Fruit fly (Drosophila melanogaster) whole organism, embryonic: ENCODE measurements around the gene CG33784.

ENCODE experiments used
- Adf1 ChIP-seq: fragments of 200-800 bp; sonication (Bioruptor generic); IDR thresholded peaks from 2 replicates; pipeline ENCODE4 v1.3.6; 2022; ENCODE audit warnings: missing biosample characterization, missing genetic modification characterization
- B-H1 ChIP-seq: fragments of 200-800 bp; sonication (Bioruptor generic); IDR thresholded peaks from 3 replicates; pipeline ENCODE4 v1.3.6; 2022; ENCODE audit warnings: missing biosample characterization, missing genetic modification characterization
- CG10366 ChIP-seq: fragments of 200-800 bp; sonication (Bioruptor generic); IDR thresholded peaks from 2 replicates; pipeline ENCODE4 v1.3.6; 2022; ENCODE audit warnings: missing biosample characterization, missing genetic modification characterization
- CG11695 ChIP-seq: fragments of 200-800 bp; sonication (Bioruptor generic); IDR thresholded peaks from 3 replicates; pipeline ENCODE4 v1.3.6; 2022; ENCODE audit warnings: missing biosample characterization, missing genetic modification characterization
- CG11723 ChIP-seq: fragments of 200-800 bp; sonication (Bioruptor generic); optimal IDR thresholded peaks from 2 replicates; lab custom pipeline; 2017; ENCODE audit warnings: missing biosample characterization, mild to moderate bottlenecking, missing genetic modification characterization
- CG12155 ChIP-seq: fragments of 200-800 bp; sonication (Bioruptor generic); optimal IDR thresholded peaks from 3 replicates; lab custom pipeline; 2016; ENCODE audit warnings: missing biosample characterization, missing genetic modification characterization
- CG12769 ChIP-seq: fragments of 200-800 bp; sonication (Bioruptor generic); optimal IDR thresholded peaks from 2 replicates; lab custom pipeline; 2019; ENCODE audit warnings: missing biosample characterization, mild to moderate bottlenecking, missing genetic modification characterization, moderate library complexity
- CG13296 ChIP-seq: fragments of 200-800 bp; sonication (Bioruptor generic); optimal IDR thresholded peaks from 3 replicates; lab custom pipeline; 2018; ENCODE audit warnings: missing biosample characterization, mild to moderate bottlenecking, missing genetic modification characterization
- CG13894 ChIP-seq: fragments of 200-800 bp; sonication (Bioruptor generic); optimal IDR thresholded peaks from 3 replicates; lab custom pipeline; 2018; ENCODE audit warnings: missing biosample characterization, mild to moderate bottlenecking, missing genetic modification characterization, moderate library complexity
- CG14014 ChIP-seq: fragments of 200-800 bp; sonication (Bioruptor generic); IDR thresholded peaks from 2 replicates; pipeline ENCODE4 v1.3.6; 2022; ENCODE audit warnings: missing biosample characterization, missing genetic modification characterization
- CG15011 ChIP-seq: fragments of 200-800 bp; sonication (Bioruptor generic); optimal IDR thresholded peaks from 3 replicates; lab custom pipeline; 2018; ENCODE audit warnings: missing biosample characterization, mild to moderate bottlenecking, missing genetic modification characterization
- CG1832 ChIP-seq: fragments of 200-800 bp; sonication (Bioruptor generic); optimal IDR thresholded peaks from 2 replicates; lab custom pipeline; 2017; ENCODE audit warnings: missing biosample characterization, mild to moderate bottlenecking, missing genetic modification characterization, inconsistent platforms
- CG2889 ChIP-seq: fragments of 200-800 bp; sonication (Bioruptor generic); IDR thresholded peaks from 3 replicates; pipeline ENCODE4 v1.3.6; 2022; ENCODE audit warnings: missing biosample characterization, missing genetic modification characterization
- CG30020 ChIP-seq: fragments of 200-800 bp; optimal IDR thresholded peaks from 2 replicates; lab custom pipeline; 2019; ENCODE audit warnings: missing biosample characterization, mild to moderate bottlenecking, missing genetic modification characterization, moderate library complexity
- CG30403 ChIP-seq: fragments of 200-800 bp; sonication (Bioruptor generic); optimal IDR thresholded peaks from 3 replicates; lab custom pipeline; 2016; ENCODE audit warnings: missing biosample characterization, missing genetic modification characterization
- CG34376 ChIP-seq: fragments of 200-800 bp; sonication (Bioruptor generic); optimal IDR thresholded peaks from 2 replicates; lab custom pipeline; 2018; ENCODE audit warnings: missing biosample characterization, mild to moderate bottlenecking, missing genetic modification characterization
- CG34422 ChIP-seq: fragments of 200-800 bp; sonication (Bioruptor generic); IDR thresholded peaks from 3 replicates; pipeline ENCODE4 v1.3.6; 2022; ENCODE audit warnings: missing biosample characterization, missing genetic modification characterization
- CG3726 ChIP-seq: fragments of 200-800 bp; sonication (Bioruptor generic); IDR thresholded peaks from 3 replicates; pipeline ENCODE4, ENCODE4 v1.3.6; 2022; ENCODE audit warnings: missing biosample characterization, missing genetic modification characterization
- CG3838 ChIP-seq: fragments of 200-800 bp; sonication (Bioruptor generic); optimal IDR thresholded peaks from 3 replicates; lab custom pipeline; 2016; ENCODE audit warnings: missing biosample characterization, missing genetic modification characterization
- CG4282 ChIP-seq: fragments of 200-800 bp; sonication (Bioruptor generic); optimal IDR thresholded peaks from 2 replicates; lab custom pipeline; 2016; ENCODE audit warnings: missing biosample characterization, missing genetic modification characterization
- CG6175 ChIP-seq: fragments of 200-800 bp; sonication (Bioruptor generic); IDR thresholded peaks from 3 replicates; pipeline ENCODE4 v1.3.6; 2022; ENCODE audit warnings: missing biosample characterization, missing genetic modification characterization
- CG6813 ChIP-seq: fragments of 200-800 bp; sonication (Bioruptor generic); optimal IDR thresholded peaks from 2 replicates; lab custom pipeline; 2017; ENCODE audit warnings: missing biosample characterization, missing genetic modification characterization, mild to moderate bottlenecking, moderate library complexity, missing genetic modification reagents
- CG8765 ChIP-seq: fragments of 200-800 bp; sonication (Bioruptor generic); IDR thresholded peaks from 2 replicates; pipeline ENCODE4 v1.3.6; 2022; ENCODE audit warnings: missing biosample characterization, missing genetic modification characterization
- CG9437 ChIP-seq: fragments of 200-800 bp; sonication (Bioruptor generic); optimal IDR thresholded peaks from 2 replicates; lab custom pipeline; 2018; ENCODE audit warnings: missing biosample characterization, mild to moderate bottlenecking, missing genetic modification characterization
- E2f2 ChIP-seq: fragments of 200-800 bp; sonication (Bioruptor generic); IDR thresholded peaks from 2 replicates; pipeline ENCODE4 v1.3.6; 2022; ENCODE audit warnings: missing biosample characterization, missing genetic modification characterization
- Lim3 ChIP-seq: fragments of 200-800 bp; sonication (Bioruptor generic); IDR thresholded peaks from 2 replicates; pipeline ENCODE4 v1.3.6; 2022; ENCODE audit warnings: missing biosample characterization, missing genetic modification characterization
- PHDP ChIP-seq: fragments of 200-800 bp; sonication (Bioruptor generic); optimal IDR thresholded peaks from 3 replicates; lab custom pipeline; 2018; ENCODE audit warnings: missing biosample characterization, mild to moderate bottlenecking, missing genetic modification characterization, moderate library complexity
- Trl ChIP-seq, 3 experiments: fragments of >200 bp in 2 of 3; fragments of 200-800 bp in 1 of 3; sonication (Bioruptor generic) in 1 of 3; optimal IDR thresholded peaks; 2 replicates in 1 of 3; 3 replicates in 2 of 3; lab custom pipeline; 2016 to 2017; ENCODE audit warnings: missing biosample characterization in 1 of 3, missing genetic modification characterization in 1 of 3
- bsh ChIP-seq, 2 experiments: fragments of 200-800 bp; sonication (Bioruptor generic); optimal IDR thresholded peaks; 2 replicates each; lab custom pipeline; 2017 to 2018; ENCODE audit warnings: mild to moderate bottlenecking in 2 of 2, missing biosample characterization in 2 of 2, missing genetic modification characterization in 2 of 2, moderate library complexity in 1 of 2
- cas ChIP-seq: fragments of 200-800 bp; sonication (Bioruptor generic); IDR thresholded peaks from 2 replicates; pipeline ENCODE4 v1.3.6; 2022; ENCODE audit warnings: missing biosample characterization, missing genetic modification characterization
- chif ChIP-seq, 2 experiments: fragments of 200-800 bp; sonication (Bioruptor generic); optimal IDR thresholded peaks; 3 replicates each; lab custom pipeline; 2016; ENCODE audit warnings: missing biosample characterization in 2 of 2, missing genetic modification characterization in 2 of 2
- danr ChIP-seq: fragments of 200-800 bp; sonication (Bioruptor generic); IDR thresholded peaks from 2 replicates; pipeline ENCODE4 v1.3.6; 2022; ENCODE audit warnings: missing biosample characterization, missing genetic modification characterization
- disco-r ChIP-seq: fragments of 200-800 bp; sonication (Bioruptor generic); optimal IDR thresholded peaks from 2 replicates; lab custom pipeline; 2016; ENCODE audit warnings: missing biosample characterization, missing genetic modification characterization
- dm ChIP-seq: fragments of 200-800 bp; sonication (Bioruptor generic); optimal IDR thresholded peaks from 3 replicates; lab custom pipeline; 2016; ENCODE audit warnings: missing biosample characterization, missing genetic modification characterization
- dmrt11E ChIP-seq: fragments of 200-800 bp; sonication (Bioruptor generic); optimal IDR thresholded peaks from 3 replicates; lab custom pipeline; 2018; ENCODE audit warnings: missing biosample characterization, mild to moderate bottlenecking, missing genetic modification characterization, moderate library complexity
- dmrt99B ChIP-seq: fragments of 200-800 bp; sonication (Bioruptor generic); optimal IDR thresholded peaks from 2 replicates; lab custom pipeline; 2018; ENCODE audit warnings: missing biosample characterization, mild to moderate bottlenecking, missing genetic modification characterization, moderate library complexity
- dysf ChIP-seq: fragments of 200-800 bp; sonication (Bioruptor generic); IDR thresholded peaks from 3 replicates; pipeline ENCODE4 v1.3.6; 2022; ENCODE audit warnings: missing biosample characterization, missing genetic modification characterization
- fru ChIP-seq: fragments of >200 bp; optimal IDR thresholded peaks from 2 replicates; lab custom pipeline; 2017
- gcm ChIP-seq: fragments of 200-800 bp; sonication (Bioruptor generic); optimal IDR thresholded peaks from 2 replicates; lab custom pipeline; 2019; ENCODE audit warnings: missing biosample characterization, mild to moderate bottlenecking, missing genetic modification characterization, moderate library complexity
- gem ChIP-seq: fragments of 200-800 bp; sonication (Bioruptor generic); optimal IDR thresholded peaks from 2 replicates; lab custom pipeline; 2019; ENCODE audit warnings: missing biosample characterization, mild to moderate bottlenecking, missing genetic modification characterization, moderate library complexity
- gro ChIP-seq: fragments of 200-800 bp; sonication (Bioruptor generic); optimal IDR thresholded peaks from 2 replicates; lab custom pipeline; 2016; ENCODE audit warnings: missing biosample characterization, missing genetic modification characterization
- lmd ChIP-seq: fragments of 200-800 bp; sonication (Bioruptor generic); IDR thresholded peaks from 2 replicates; pipeline ENCODE4 v1.3.6; 2022; ENCODE audit warnings: missing biosample characterization, missing genetic modification characterization
- org-1 ChIP-seq: fragments of 200-800 bp; sonication (Bioruptor generic); optimal IDR thresholded peaks from 2 replicates; lab custom pipeline; 2017; ENCODE audit warnings: missing biosample characterization, missing genetic modification characterization
- peb ChIP-seq: fragments of 200-800 bp; sonication (Bioruptor generic); IDR thresholded peaks from 2 replicates; pipeline ENCODE4 v1.3.6; 2022; ENCODE audit warnings: missing biosample characterization, missing genetic modification characterization
- pho ChIP-seq: fragments of 200-800 bp; sonication (Bioruptor generic); optimal IDR thresholded peaks from 2 replicates; lab custom pipeline; 2016; ENCODE audit warnings: missing biosample characterization, missing genetic modification characterization
- prd ChIP-seq, 3 experiments: fragments of >200 bp in 2 of 3; fragments of 200-800 bp in 1 of 3; sonication (Bioruptor generic) in 1 of 3; optimal IDR thresholded peaks in 2 of 3; IDR thresholded peaks in 1 of 3; 2 replicates in 2 of 3; 3 replicates in 1 of 3; pipeline versions ENCODE4 v1.3.6 to Lab custom; 2017 to 2022; ENCODE audit warnings: missing biosample characterization in 1 of 3, missing genetic modification characterization in 1 of 3
- row ChIP-seq: fragments of 200-800 bp; sonication (Bioruptor generic); IDR thresholded peaks from 3 replicates; pipeline ENCODE4 v1.3.6; 2022; ENCODE audit warnings: missing biosample characterization, missing genetic modification characterization
- sens-2 ChIP-seq: fragments of 200-800 bp; sonication (Bioruptor generic); IDR thresholded peaks from 2 replicates; pipeline ENCODE4 v1.3.6; 2022; ENCODE audit warnings: missing biosample characterization, missing genetic modification characterization
- slbo ChIP-seq: fragments of 200-800 bp; sonication (Bioruptor generic); IDR thresholded peaks from 2 replicates; pipeline ENCODE4 v1.3.6; 2022; ENCODE audit warnings: missing biosample characterization, missing genetic modification characterization
- twi ChIP-seq: fragments of 200-800 bp; optimal IDR thresholded peaks from 2 replicates; lab custom pipeline; 2019; ENCODE audit warnings: missing biosample characterization, mild to moderate bottlenecking, missing genetic modification characterization, moderate library complexity

Gene CG33784

dm6 chr3R:10079267-10079987 lies 11.7 kb downstream of the CG33784 start (continued):
- TF ChIP-seq gro (GFP tag; lab: Kevin White, UChicago) (no peak), CG13894 (tag; lab: Kevin White, UChicago) (no peak), twi (no peak), CG8765 (GFP tag; lab: Robert Waterston, UW) (no peak), CG34422 (GFP tag; lab: Robert Waterston, UW) (peak; percentile 61; the same call in 2 of the 3 replicates), Lim3 (GFP tag; lab: Robert Waterston, UW) (no peak), CG30403 (peak; percentile 38), fru (lab: Kevin White, UChicago) (no peak), CG10366 (GFP tag; lab: Robert Waterston, UW) (peak; percentile 32; the same call in 1 of the 2 replicates), org-1 (no peak), CG1832 (GFP tag; lab: Kevin White, UChicago) (peak; percentile 58), CG11723 (GFP tag; lab: Kevin White, UChicago) (no peak), CG13296 (GFP tag; lab: Kevin White, UChicago) (no peak), dm (no peak), CG34376 (no peak), danr (GFP tag; lab: Robert Waterston, UW) (no peak), cas (GFP tag; lab: Robert Waterston, UW) (no peak), CG6175 (no peak), Adf1 (GFP tag; lab: Robert Waterston, UW) (no peak), dysf (GFP tag; lab: Robert Waterston, UW) (peak; percentile 35; the same call in 1 of the 3 replicates), CG3838 (GFP tag; lab: Kevin White, UChicago) (no peak), CG6813 (GFP tag; lab: Kevin White, UChicago) (no peak), disco-r (GFP tag; lab: Kevin White, UChicago) (no peak), CG2889 (GFP tag; lab: Robert Waterston, UW) (no peak), CG11695 (GFP tag; lab: Robert Waterston, UW) (0 out of 3 replicates have a peak, but pooled peaks have one; percentile 35), CG30020 (tag; lab: Kevin White, UChicago) (no peak), E2f2 (GFP tag; lab: Robert Waterston, UW) (no peak), Trl (optimal IDR thresholded peaks at IDR 0.05; lab: Kevin White, UChicago) (peak; percentile 55 to 64), Trl (GFP tag; optimal IDR thresholded peaks at IDR 0.05; lab: Kevin White, UChicago) (peak; percentile 28), gem (tag; lab: Kevin White, UChicago) (peak; percentile 62), CG12769 (tag; lab: Kevin White, UChicago) (no peak), dmrt11E (tag; lab: Kevin White, UChicago) (peak; percentile 27), B-H1 (GFP tag; lab: Robert Waterston, UW) (0 out of 3 replicates have a peak, but pooled peaks have one; percentile 12), peb (GFP tag; lab: Robert Waterston, UW) (no peak), CG4282 (GFP tag; lab: Kevin White, UChicago) (no peak), CG15011 (GFP tag; lab: Kevin White, UChicago) (no peak), prd (optimal IDR thresholded peaks at IDR 0.05; lab: Kevin White, UChicago) (no peak), prd (GFP tag; IDR thresholded peaks at IDR 0.05; lab: Robert Waterston, UW) (peak; percentile 64), row (GFP tag; lab: Robert Waterston, UW) (peak; percentile 49), CG12155 (GFP tag; lab: Kevin White, UChicago) (no peak), CG3726 (no peak), CG9437 (GFP tag; lab: Kevin White, UChicago) (no peak), gcm (no peak), sens-2 (no peak), chif (GFP tag; optimal IDR thresholded peaks at IDR 0.05; lab: Kevin White, UChicago) (peak; percentile 10 to 58), pho (GFP tag; lab: Kevin White, UChicago) (no peak), slbo (GFP tag; lab: Robert Waterston, UW) (peak; percentile 58), dmrt99B (peak; percentile 57), CG14014 (no peak), lmd (GFP tag; lab: Robert Waterston, UW) (peak; percentile 28; the same call in 1 of the 2 replicates), PHDP (tag; lab: Kevin White, UChicago) (peak; percentile 21), bsh (GFP tag; optimal IDR thresholded peaks at IDR 0.05; lab: Kevin White, UChicago) (peak in 1 of 2 experiments; percentile 50)
